Fruit fly (Drosophila melanogaster) whole organism, adult: ENCODE measurements around the gene CAH8.

Experiments used
- CG11617 ChIP-seq: fragments of 200-800 bp; sonication (Bioruptor generic); optimal IDR thresholded peaks from 2 replicates; lab custom pipeline; 2017; ENCODE audit warnings: mild to moderate bottlenecking, missing biosample characterization, missing genetic modification reagents, missing genetic modification characterization
- CG12768 ChIP-seq: fragments of 200-800 bp; sonication (Bioruptor generic); optimal IDR thresholded peaks from 2 replicates; lab custom pipeline; 2017; ENCODE audit warnings: missing biosample characterization, missing genetic modification characterization, mild to moderate bottlenecking, moderate library complexity, missing genetic modification reagents
- CG14711 ChIP-seq: fragments of 200-800 bp; sonication (Bioruptor generic); optimal IDR thresholded peaks from 2 replicates; lab custom pipeline; 2018; ENCODE audit warnings: missing biosample characterization, mild to moderate bottlenecking, missing genetic modification characterization, moderate library complexity
- CG1620 ChIP-seq: fragments of 200-800 bp; sonication (Bioruptor generic); optimal IDR thresholded peaks from 2 replicates; lab custom pipeline; 2016; ENCODE audit warnings: missing biosample characterization, missing genetic modification characterization
- CG5204 ChIP-seq: fragments of 200-800 bp; sonication (Bioruptor generic); optimal IDR thresholded peaks from 2 replicates; lab custom pipeline; 2016; ENCODE audit warnings: missing biosample characterization, missing genetic modification characterization
- CG7101 ChIP-seq: fragments of 200-800 bp; sonication (Bioruptor generic); optimal IDR thresholded peaks from 2 replicates; lab custom pipeline; 2018; ENCODE audit warnings: missing biosample characterization, mild to moderate bottlenecking, missing genetic modification characterization, moderate library complexity
- Clk ChIP-seq: fragments of 200-800 bp; sonication (Bioruptor generic); optimal IDR thresholded peaks from 2 replicates; lab custom pipeline; 2017; ENCODE audit warnings: missing biosample characterization, missing genetic modification characterization
- Crg-1 ChIP-seq: fragments of 200-800 bp; sonication (Bioruptor generic); optimal IDR thresholded peaks from 2 replicates; lab custom pipeline; 2016; ENCODE audit warnings: missing biosample characterization, missing genetic modification characterization
- Hr96 ChIP-seq: fragments of 200-800 bp; sonication (Bioruptor generic); optimal IDR thresholded peaks from 2 replicates; lab custom pipeline; 2016; ENCODE audit warnings: missing biosample characterization, missing genetic modification characterization
- Mnt ChIP-seq: fragments of 200-800 bp; sonication (Bioruptor generic); optimal IDR thresholded peaks from 2 replicates; lab custom pipeline; 2016; ENCODE audit warnings: missing biosample characterization, mild to moderate bottlenecking, missing genetic modification characterization
- cic ChIP-seq: fragments of 200-800 bp; sonication (Bioruptor generic); optimal IDR thresholded peaks from 2 replicates; lab custom pipeline; 2017; ENCODE audit warnings: missing biosample characterization, mild to moderate bottlenecking, missing genetic modification characterization, moderate library complexity
- cnc ChIP-seq, 2 experiments: fragments of >200 bp; optimal IDR thresholded peaks; 2 replicates each; lab custom pipeline; 2017
- kay ChIP-seq: fragments of 200-800 bp; sonication (Bioruptor generic); peaks from one replicate; lab custom pipeline; 2016; ENCODE audit warnings: missing biosample characterization, missing genetic modification characterization, borderline replicate concordance
- ovo ChIP-seq: fragments of 200-800 bp; sonication (Bioruptor generic); optimal IDR thresholded peaks from 2 replicates; lab custom pipeline; 2016; ENCODE audit warnings: missing biosample characterization, missing genetic modification characterization

dm6 chr3R:22395409-22396178, 6.1 kb upstream of the CAH8 start:
- no peak for TF ChIP-seq cic
- no peak for TF ChIP-seq Crg-1
- no peak for TF ChIP-seq Clk (GFP tag; lab: Kevin White, UChicago)
- no peak for TF ChIP-seq CG1620
- no peak for TF ChIP-seq Hr96 (GFP tag; lab: Kevin White, UChicago)
- no peak for TF ChIP-seq CG7101 (tag; lab: Kevin White, UChicago)
- no peak for TF ChIP-seq CG5204
- TF ChIP-seq CG12768 (GFP tag; lab: Kevin White, UChicago), result no peak
- no peak for TF ChIP-seq cnc (optimal IDR thresholded peaks at IDR 0.05; lab: Kevin White, UChicago)
- no peak for TF ChIP-seq Mnt (GFP tag; lab: Kevin White, UChicago)
- TF ChIP-seq kay, result no peak
- no peak for TF ChIP-seq CG14711 (tag; lab: Kevin White, UChicago)
- no peak for TF ChIP-seq ovo (GFP tag; lab: Kevin White, UChicago)
- no peak for TF ChIP-seq CG11617
